In genomic region chrIII:6968080-6968639, ce11 we compare ENCODE assay signal across 7 worm cellular contexts.
A peak's percentile ranks its signal among the peaks of the same experiment; 100 is the strongest.
TF ChIP-seq lines count a peak whose summit lies in the region.

Gene panl-2 (minus strand): TSS chrIII:6968130.

TF ChIP-seq in whole organism, L1 larva, 84 proteins besides CTCF, POLR2A, EP300 and RAD21 (continues in another document):
- TF ChIP-seq nhr-11 (tag; optimal IDR thresholded peaks at IDR 0.05; lab: Kevin White, UChicago) (no peak), hlh-17 (GFP tag; optimal IDR thresholded peaks at IDR 0.05; lab: Kevin White, UChicago; ENCODE audit: borderline replicate concordance) (no peak), fkh-10 (GFP tag; optimal IDR thresholded peaks at IDR 0.05; lab: Kevin White, UChicago) (no peak), grh-1 (GFP tag; IDR thresholded peaks at IDR 0.05; lab: Robert Waterston, UW) (no peak), lin-35 (GFP tag; optimal IDR thresholded peaks at IDR 0.05; lab: Kevin White, UChicago) (peak; percentile 90 to 95), sptf-1 (tag; optimal IDR thresholded peaks at IDR 0.05; lab: Kevin White, UChicago) (no peak), mdl-1 (tag; optimal IDR thresholded peaks at IDR 0.05; lab: Kevin White, UChicago) (peak in 1 of 2 experiments; percentile 18), unc-98 (GFP tag; IDR thresholded peaks at IDR 0.05; lab: Robert Waterston, UW) (no peak), aly-2 (tag; optimal IDR thresholded peaks at IDR 0.05; lab: Kevin White, UChicago) (no peak), F16B12.6 (tag; optimal IDR thresholded peaks at IDR 0.05; lab: Kevin White, UChicago) (peak; percentile 24), nhr-77 (tag; optimal IDR thresholded peaks at IDR 0.05; lab: Kevin White, UChicago) (no peak), jun-1 (tag; optimal IDR thresholded peaks at IDR 0.05; lab: Kevin White, UChicago) (no peak), skn-1 (tag; optimal IDR thresholded peaks at IDR 0.05; lab: Kevin White, UChicago) (peak; percentile 51)

TF ChIP-seq in whole organism, L2 larva, 48 proteins besides CTCF, POLR2A, EP300 and RAD21 (continues in another document):
- TF ChIP-seq crh-2 (tag; optimal IDR thresholded peaks at IDR 0.05; lab: Kevin White, UChicago) = peak; percentile 34
- no peak for TF ChIP-seq elt-1 (tag; optimal IDR thresholded peaks at IDR 0.05; lab: Kevin White, UChicago)
- no peak for TF ChIP-seq Y55F3AM.14 (GFP tag; optimal IDR thresholded peaks at IDR 0.05; lab: Kevin White, UChicago)
- TF ChIP-seq dmd-4 (tag; optimal IDR thresholded peaks at IDR 0.05; lab: Kevin White, UChicago) = no peak
- no peak for TF ChIP-seq nhr-25 (tag; optimal IDR thresholded peaks at IDR 0.05; lab: Kevin White, UChicago)
- TF ChIP-seq nhr-11 (tag; optimal IDR thresholded peaks at IDR 0.05; lab: Kevin White, UChicago) = no peak
- no peak for TF ChIP-seq ztf-4 (tag; optimal IDR thresholded peaks at IDR 0.05; lab: Kevin White, UChicago)
- no peak for TF ChIP-seq ztf-1 (GFP tag; conservative IDR thresholded peaks at IDR 0.05; lab: Robert Waterston, UW)
- no peak for TF ChIP-seq aly-2 (tag; optimal IDR thresholded peaks at IDR 0.05; lab: Kevin White, UChicago)
- no peak for TF ChIP-seq ceh-82 (tag; optimal IDR thresholded peaks at IDR 0.05; lab: Kevin White, UChicago)
- TF ChIP-seq nhr-77 (tag; optimal IDR thresholded peaks at IDR 0.05; lab: Kevin White, UChicago) = no peak
- TF ChIP-seq lsy-2 (tag; optimal IDR thresholded peaks at IDR 0.05; lab: Kevin White, UChicago) = peak; percentile 60 to 87
- no peak for TF ChIP-seq nhr-6 (tag; optimal IDR thresholded peaks at IDR 0.05; lab: Kevin White, UChicago)
- no peak for TF ChIP-seq ama-1 (optimal IDR thresholded peaks at IDR 0.05; lab: Kevin White, UChicago)

TF ChIP-seq in whole organism, L3 larva, 47 proteins besides CTCF, POLR2A, EP300 and RAD21 (continues in another document):
- TF ChIP-seq nhr-76 (tag; optimal IDR thresholded peaks at IDR 0.05; lab: Kevin White, UChicago) (no peak), nhr-77 (tag; optimal IDR thresholded peaks at IDR 0.05; lab: Kevin White, UChicago) (no peak), elt-2 (tag; optimal IDR thresholded peaks at IDR 0.05; lab: Kevin White, UChicago) (no peak), mdl-1 (tag; optimal IDR thresholded peaks at IDR 0.05; lab: Kevin White, UChicago) (no peak), lsy-12 (tag; optimal IDR thresholded peaks at IDR 0.05; lab: Kevin White, UChicago) (no peak), pqm-1 (tag; optimal IDR thresholded peaks at IDR 0.05; lab: Kevin White, UChicago) (no peak), egl-5 (tag; optimal IDR thresholded peaks at IDR 0.05; lab: Kevin White, UChicago) (no peak), lin-15B (tag; optimal IDR thresholded peaks at IDR 0.05; lab: Kevin White, UChicago) (peak; percentile 49), pha-4 (tag; optimal IDR thresholded peaks at IDR 0.05; lab: Kevin White, UChicago) (peak; percentile 78), nfya-1 (tag; optimal IDR thresholded peaks at IDR 0.05; lab: Kevin White, UChicago; ENCODE audit: insufficient read depth) (peak; percentile 55), fkh-10 (GFP tag; optimal IDR thresholded peaks at IDR 0.05; lab: Kevin White, UChicago) (no peak), ZK546.5 (tag; optimal IDR thresholded peaks at IDR 0.05; lab: Kevin White, UChicago) (no peak), nhr-23 (tag; optimal IDR thresholded peaks at IDR 0.05; lab: Kevin White, UChicago) (peak; percentile 12), tbx-2 (tag; optimal IDR thresholded peaks at IDR 0.05; lab: Kevin White, UChicago) (no peak)

TF ChIP-seq in whole organism, L4 larva, 104 proteins besides CTCF, POLR2A, EP300 and RAD21 (continues in another document):
- TF ChIP-seq T20F7.1 (GFP tag; optimal IDR thresholded peaks at IDR 0.05; lab: Kevin White, UChicago) (peak; percentile 94), snpc-4 (tag; optimal IDR thresholded peaks at IDR 0.05; lab: Kevin White, UChicago) (no peak), lin-1 (GFP tag; IDR thresholded peaks at IDR 0.05; lab: Robert Waterston, UW) (no peak), ceh-28 (tag; optimal IDR thresholded peaks at IDR 0.05; lab: Kevin White, UChicago) (no peak), mes-2 (tag; optimal IDR thresholded peaks at IDR 0.05; lab: Kevin White, UChicago; ENCODE audit: poor library complexity, severe bottlenecking) (peak; percentile 67), dpl-1 (GFP tag; optimal IDR thresholded peaks at IDR 0.05; lab: Kevin White, UChicago) (peak; percentile 86), nhr-102 (tag; optimal IDR thresholded peaks at IDR 0.05; lab: Kevin White, UChicago) (no peak), ctbp-1 (GFP tag; IDR thresholded peaks at IDR 0.05; lab: Robert Waterston, UW) (no peak), php-3 (GFP tag; IDR thresholded peaks at IDR 0.05; lab: Robert Waterston, UW) (no peak), pha-4 (GFP tag; IDR thresholded peaks at IDR 0.05; lab: Robert Waterston, UW) (no peak), pha-4 (tag; optimal IDR thresholded peaks at IDR 0.05; lab: Kevin White, UChicago) (no peak), ztf-7 (tag; optimal IDR thresholded peaks at IDR 0.05; lab: Kevin White, UChicago) (no peak), arid-1 (GFP tag; conservative IDR thresholded peaks at IDR 0.05; lab: Robert Waterston, UW) (no peak), madf-9 (GFP tag; conservative IDR thresholded peaks at IDR 0.05; lab: Robert Waterston, UW) (no peak)

TF ChIP-seq in whole organism, late embryonic, 69 proteins besides CTCF, POLR2A, EP300 and RAD21:
- TF ChIP-seq hlh-8 (tag; optimal IDR thresholded peaks at IDR 0.05; lab: Kevin White, UChicago) = no peak
- TF ChIP-seq tbx-2 (tag; optimal IDR thresholded peaks at IDR 0.05; lab: Kevin White, UChicago) = no peak
- TF ChIP-seq dve-1 (tag; optimal IDR thresholded peaks at IDR 0.05; lab: Kevin White, UChicago) = no peak
- TF ChIP-seq ceh-45 (GFP tag; IDR thresholded peaks at IDR 0.05; lab: Robert Waterston, UW) = no peak
- no peak for TF ChIP-seq fax-1 (tag; optimal IDR thresholded peaks at IDR 0.05; lab: Kevin White, UChicago)
- TF ChIP-seq rnt-1 (tag; optimal IDR thresholded peaks at IDR 0.05; lab: Kevin White, UChicago) = no peak
- peak; percentile 82 for TF ChIP-seq hlh-30 (tag; optimal IDR thresholded peaks at IDR 0.05; lab: Kevin White, UChicago; ENCODE audit: insufficient read depth)
- TF ChIP-seq che-1 (tag; optimal IDR thresholded peaks at IDR 0.05; lab: Kevin White, UChicago) = no peak
- TF ChIP-seq nfya-1 (tag; optimal IDR thresholded peaks at IDR 0.05; lab: Kevin White, UChicago) = peak; percentile 44
TF ChIP-seq in whole organism, late embryonic: peak in this region for 2.

TF ChIP-seq in whole organism, mixed stage, embryonic, 35 proteins besides CTCF, POLR2A, EP300 and RAD21:
- TF ChIP-seq sptf-1 (tag; optimal IDR thresholded peaks at IDR 0.05; lab: Kevin White, UChicago) = no peak
- TF ChIP-seq unc-120 (tag; optimal IDR thresholded peaks at IDR 0.05; lab: Kevin White, UChicago; ENCODE audit: poor library complexity, severe bottlenecking) = no peak
- TF ChIP-seq elt-3 (tag; optimal IDR thresholded peaks at IDR 0.05; lab: Kevin White, UChicago) = no peak
- TF ChIP-seq ces-1 (GFP tag; optimal IDR thresholded peaks at IDR 0.05; lab: Kevin White, UChicago) = peak; percentile 34
- TF ChIP-seq lin-32 (GFP tag; optimal IDR thresholded peaks at IDR 0.05; lab: Kevin White, UChicago) = no peak
- peak; percentile 32 for TF ChIP-seq nhr-237 (tag; optimal IDR thresholded peaks at IDR 0.05; lab: Kevin White, UChicago)
- no peak for TF ChIP-seq nhr-2 (tag; optimal IDR thresholded peaks at IDR 0.05; lab: Kevin White, UChicago)
- peak; percentile 65 for TF ChIP-seq lsy-2 (tag; optimal IDR thresholded peaks at IDR 0.05; lab: Kevin White, UChicago)

TF ChIP-seq in whole organism, young adult, 124 proteins besides CTCF, POLR2A, EP300 and RAD21:
- TF ChIP-seq egrh-3 (GFP tag; IDR thresholded peaks at IDR 0.05; lab: Robert Waterston, UW) (peak; percentile 49; the same call in 1 of the 2 replicates), ceh-27 (GFP tag; optimal IDR thresholded peaks at IDR 0.05; lab: Kevin White, UChicago) (no peak), attf-3 (GFP tag; conservative IDR thresholded peaks at IDR 0.05; lab: Robert Waterston, UW) (peak; percentile 88), F55B11.4 (tag; optimal IDR thresholded peaks at IDR 0.05; lab: Kevin White, UChicago; ENCODE audit: borderline replicate concordance, insufficient read depth) (no peak), zim-3 (tag; optimal IDR thresholded peaks at IDR 0.05; lab: Kevin White, UChicago) (no peak), sptf-2 (GFP tag; optimal IDR thresholded peaks at IDR 0.05; lab: Kevin White, UChicago) (no peak), nfya-2 (GFP tag; IDR thresholded peaks at IDR 0.05; lab: Robert Waterston, UW) (no peak), madf-6 (GFP tag; IDR thresholded peaks at IDR 0.05; lab: Robert Waterston, UW) (no peak), efl-1 (GFP tag; optimal IDR thresholded peaks at IDR 0.05; lab: Kevin White, UChicago) (no peak), xnd-1 (tag; optimal IDR thresholded peaks at IDR 0.05; lab: Kevin White, UChicago) (no peak), F49E8.2 (tag; optimal IDR thresholded peaks at IDR 0.05; lab: Kevin White, UChicago; ENCODE audit: insufficient read depth) (peak; percentile 47), hlh-26 (GFP tag; conservative IDR thresholded peaks at IDR 0.05; lab: Robert Waterston, UW) (no peak), rec-8 (tag; optimal IDR thresholded peaks at IDR 0.05; lab: Kevin White, UChicago) (no peak), tbp1 (GFP tag; optimal IDR thresholded peaks at IDR 0.05; lab: Kevin White, UChicago) (no peak), D2030.7 (GFP tag; IDR thresholded peaks at IDR 0.05; lab: Robert Waterston, UW) (no peak), lin-35 (GFP tag; optimal IDR thresholded peaks at IDR 0.05; lab: Kevin White, UChicago) (peak in 1 of 3 experiments; percentile 52), aptf-2 (GFP tag; conservative IDR thresholded peaks at IDR 0.05; lab: Robert Waterston, UW) (no peak), B0019.2 (GFP tag; conservative IDR thresholded peaks at IDR 0.05; lab: Robert Waterston, UW) (no peak), ceh-100 (GFP tag; IDR thresholded peaks at IDR 0.05; lab: Robert Waterston, UW) (no peak), nhr-120 (GFP tag; IDR thresholded peaks at IDR 0.05; lab: Robert Waterston, UW) (no peak), athp-1 (tag; optimal IDR thresholded peaks at IDR 0.05; lab: Kevin White, UChicago) (no peak)
